Fruit fly (Drosophila melanogaster) whole organism, embryonic: Measurements from ENCODE around the gene MsrA.

Source experiments
- CG11085 ChIP-seq: fragments of 200-800 bp; sonication (Bioruptor generic); IDR thresholded peaks from 2 replicates; pipeline ENCODE4 v1.3.6; 2022; ENCODE audit warnings: missing biosample characterization, missing genetic modification characterization
- CG11093 ChIP-seq: fragments of 200-800 bp; sonication (Bioruptor generic); IDR thresholded peaks from 3 replicates; pipeline ENCODE4 v1.3.6; 2022; ENCODE audit warnings: missing biosample characterization, missing genetic modification characterization
- CG11456 ChIP-seq: fragments of 200-800 bp; sonication (Bioruptor generic); IDR thresholded peaks from 3 replicates; pipeline ENCODE4 v1.3.6; 2022; ENCODE audit warnings: missing biosample characterization, missing genetic modification characterization
- CG11504 ChIP-seq: fragments of 200-800 bp; sonication (Bioruptor generic); optimal IDR thresholded peaks from 3 replicates; lab custom pipeline; 2019; ENCODE audit warnings: missing biosample characterization, mild to moderate bottlenecking, missing genetic modification characterization, moderate library complexity
- CG13775 ChIP-seq: fragments of 200-800 bp; sonication (Bioruptor generic); optimal IDR thresholded peaks from 3 replicates; lab custom pipeline; 2017; ENCODE audit warnings: missing biosample characterization, mild to moderate bottlenecking, missing genetic modification characterization
- CG14014 ChIP-seq: fragments of 200-800 bp; sonication (Bioruptor generic); IDR thresholded peaks from 2 replicates; pipeline ENCODE4 v1.3.6; 2022; ENCODE audit warnings: missing biosample characterization, missing genetic modification characterization
- CG15269 ChIP-seq: fragments of 200-800 bp; sonication (Bioruptor generic); optimal IDR thresholded peaks from 2 replicates; lab custom pipeline; 2018; ENCODE audit warnings: missing biosample characterization, mild to moderate bottlenecking, missing genetic modification characterization, moderate library complexity
- CG15479 ChIP-seq: fragments of 200-800 bp; sonication (Bioruptor generic); optimal IDR thresholded peaks from 3 replicates; lab custom pipeline; 2019; ENCODE audit warnings: missing biosample characterization, mild to moderate bottlenecking, missing genetic modification characterization, moderate library complexity
- CG15514 ChIP-seq: fragments of 200-800 bp; sonication (Bioruptor generic); optimal IDR thresholded peaks from 3 replicates; lab custom pipeline; 2017; ENCODE audit warnings: missing biosample characterization, missing genetic modification characterization, mild to moderate bottlenecking, moderate library complexity, missing genetic modification reagents
- CG15696 ChIP-seq: fragments of 200-800 bp; sonication (Bioruptor generic); optimal IDR thresholded peaks from 2 replicates; lab custom pipeline; 2019; ENCODE audit warnings: missing biosample characterization, mild to moderate bottlenecking, missing genetic modification characterization, moderate library complexity
- CG17186 ChIP-seq: fragments of 200-800 bp; sonication (Bioruptor generic); optimal IDR thresholded peaks from 3 replicates; lab custom pipeline; 2017; ENCODE audit warnings: missing biosample characterization, missing genetic modification reagents, missing genetic modification characterization
- CG17568 ChIP-seq: fragments of 200-800 bp; sonication (Bioruptor generic); optimal IDR thresholded peaks from 2 replicates; lab custom pipeline; 2018; ENCODE audit warnings: missing biosample characterization, mild to moderate bottlenecking, missing genetic modification characterization, moderate library complexity
- CG17912 ChIP-seq: fragments of 200-800 bp; sonication (Bioruptor generic); optimal IDR thresholded peaks from 2 replicates; lab custom pipeline; 2018; ENCODE audit warnings: missing biosample characterization, mild to moderate bottlenecking, missing genetic modification characterization
- CG18764 ChIP-seq: fragments of 200-800 bp; sonication (Bioruptor generic); optimal IDR thresholded peaks from 3 replicates; lab custom pipeline; 2016; ENCODE audit warnings: missing biosample characterization, missing genetic modification characterization
- CG2678 ChIP-seq: fragments of 200-800 bp; sonication (Bioruptor generic); optimal IDR thresholded peaks from 3 replicates; lab custom pipeline; 2019; ENCODE audit warnings: missing biosample characterization, mild to moderate bottlenecking, missing genetic modification characterization, moderate library complexity
- CG2889 ChIP-seq: fragments of 200-800 bp; sonication (Bioruptor generic); IDR thresholded peaks from 3 replicates; pipeline ENCODE4 v1.3.6; 2022; ENCODE audit warnings: missing biosample characterization, missing genetic modification characterization
- CG30403 ChIP-seq: fragments of 200-800 bp; sonication (Bioruptor generic); optimal IDR thresholded peaks from 3 replicates; lab custom pipeline; 2016; ENCODE audit warnings: missing biosample characterization, missing genetic modification characterization
- CG34422 ChIP-seq: fragments of 200-800 bp; sonication (Bioruptor generic); IDR thresholded peaks from 3 replicates; pipeline ENCODE4 v1.3.6; 2022; ENCODE audit warnings: missing biosample characterization, missing genetic modification characterization
- CG4730 ChIP-seq: fragments of 200-800 bp; sonication (Bioruptor generic); IDR thresholded peaks from 2 replicates; pipeline ENCODE4 v1.3.6; 2022; ENCODE audit warnings: missing biosample characterization, missing genetic modification characterization
- CG6272 ChIP-seq: fragments of 200-800 bp; sonication (Bioruptor generic); IDR thresholded peaks from 2 replicates; pipeline ENCODE4 v1.3.6; 2022; ENCODE audit warnings: missing biosample characterization, missing genetic modification characterization
- CG6689 ChIP-seq: fragments of 200-800 bp; sonication (Bioruptor generic); IDR thresholded peaks from 2 replicates; pipeline ENCODE4 v1.3.6; 2022; ENCODE audit warnings: missing biosample characterization, missing genetic modification characterization
- CG6813 ChIP-seq: fragments of 200-800 bp; sonication (Bioruptor generic); optimal IDR thresholded peaks from 2 replicates; lab custom pipeline; 2017; ENCODE audit warnings: missing biosample characterization, missing genetic modification characterization, mild to moderate bottlenecking, moderate library complexity, missing genetic modification reagents
- CG8359 ChIP-seq: fragments of 200-800 bp; sonication (Bioruptor generic); optimal IDR thresholded peaks from 2 replicates; lab custom pipeline; 2017; ENCODE audit warnings: missing biosample characterization, mild to moderate bottlenecking, missing genetic modification characterization, borderline replicate concordance
- CG8924 ChIP-seq: fragments of 200-800 bp; optimal IDR thresholded peaks from 3 replicates; lab custom pipeline; 2019; ENCODE audit warnings: missing biosample characterization, mild to moderate bottlenecking, missing genetic modification characterization, moderate library complexity
- Camta ChIP-seq: fragments of 200-800 bp; sonication (Bioruptor generic); optimal IDR thresholded peaks from 2 replicates; lab custom pipeline; 2016; ENCODE audit warnings: missing biosample characterization, missing genetic modification characterization
- Gug ChIP-seq: fragments of 200-800 bp; sonication (Bioruptor generic); IDR thresholded peaks from 4 replicates; pipeline ENCODE4 v1.3.6; 2022; ENCODE audit warnings: missing biosample characterization, missing genetic modification characterization
- HmgD ChIP-seq: fragments of 200-800 bp; sonication (Bioruptor generic); optimal IDR thresholded peaks from 3 replicates; lab custom pipeline; 2016; ENCODE audit warnings: missing biosample characterization, missing genetic modification characterization
- Hmr ChIP-seq: fragments of 200-800 bp; sonication (Bioruptor generic); optimal IDR thresholded peaks from 3 replicates; lab custom pipeline; 2017; ENCODE audit warnings: mild to moderate bottlenecking, missing biosample characterization, missing genetic modification reagents, missing genetic modification characterization
- Med ChIP-seq: fragments of 200-800 bp; sonication (Bioruptor generic); peaks from one replicate; lab custom pipeline; 2016; ENCODE audit warnings: missing biosample characterization, missing genetic modification characterization, mild to moderate bottlenecking, inconsistent platforms, moderate library complexity
- Rfx ChIP-seq: fragments of 200-800 bp; sonication (Bioruptor generic); IDR thresholded peaks from 2 replicates; pipeline ENCODE4 v1.3.6; 2022; ENCODE audit warnings: missing biosample characterization, missing genetic modification characterization
- Rx ChIP-seq: fragments of 200-800 bp; sonication (Bioruptor generic); IDR thresholded peaks from 2 replicates; pipeline ENCODE4 v1.3.6; 2022; ENCODE audit warnings: missing biosample characterization, missing genetic modification characterization
- Trl ChIP-seq, 3 experiments: fragments of >200 bp in 2 of 3; fragments of 200-800 bp in 1 of 3; sonication (Bioruptor generic) in 1 of 3; optimal IDR thresholded peaks; 2 replicates in 1 of 3; 3 replicates in 2 of 3; lab custom pipeline; 2016 to 2017; ENCODE audit warnings: missing biosample characterization in 1 of 3, missing genetic modification characterization in 1 of 3
- ash1 ChIP-seq: fragments of 200-800 bp; sonication (Bioruptor generic); optimal IDR thresholded peaks from 2 replicates; lab custom pipeline; 2018; ENCODE audit warnings: missing biosample characterization, mild to moderate bottlenecking, missing genetic modification characterization
- bigmax ChIP-seq: fragments of 200-800 bp; sonication (Bioruptor generic); optimal IDR thresholded peaks from 2 replicates; lab custom pipeline; 2018; ENCODE audit warnings: missing biosample characterization, mild to moderate bottlenecking, missing genetic modification characterization
- cg ChIP-seq: fragments of 200-800 bp; sonication (Bioruptor generic); optimal IDR thresholded peaks from 3 replicates; lab custom pipeline; 2019; ENCODE audit warnings: missing biosample characterization, mild to moderate bottlenecking, missing genetic modification characterization, moderate library complexity
- dysf ChIP-seq: fragments of 200-800 bp; sonication (Bioruptor generic); IDR thresholded peaks from 3 replicates; pipeline ENCODE4 v1.3.6; 2022; ENCODE audit warnings: missing biosample characterization, missing genetic modification characterization
- esg ChIP-seq: fragments of 200-800 bp; sonication (Bioruptor generic); conservative IDR thresholded peaks from 2 replicates; pipeline ENCODE4 v1.3.6; 2022; ENCODE audit warnings: missing biosample characterization, missing genetic modification characterization
- hth ChIP-seq: fragments of >200 bp; optimal IDR thresholded peaks from 2 replicates; lab custom pipeline; 2017; ENCODE audit warnings: inconsistent platforms
- insv ChIP-seq, 2 experiments: fragments of 200-800 bp; sonication (Bioruptor generic); optimal IDR thresholded peaks; 3 replicates each; lab custom pipeline; 2016 to 2018; ENCODE audit warnings: missing biosample characterization in 2 of 2, missing genetic modification characterization in 2 of 2
- kah ChIP-seq: fragments of 200-800 bp; sonication (Bioruptor generic); optimal IDR thresholded peaks from 2 replicates; lab custom pipeline; 2018; ENCODE audit warnings: missing biosample characterization, mild to moderate bottlenecking, missing genetic modification characterization
- prd ChIP-seq, 3 experiments: fragments of >200 bp in 2 of 3; fragments of 200-800 bp in 1 of 3; sonication (Bioruptor generic) in 1 of 3; optimal IDR thresholded peaks in 2 of 3; IDR thresholded peaks in 1 of 3; 2 replicates in 2 of 3; 3 replicates in 1 of 3; pipeline versions ENCODE4 v1.3.6 to Lab custom; 2017 to 2022; ENCODE audit warnings: missing biosample characterization in 1 of 3, missing genetic modification characterization in 1 of 3
- so ChIP-seq: fragments of 200-800 bp; sonication (Bioruptor generic); IDR thresholded peaks from 3 replicates; pipeline ENCODE4 v1.3.6; 2022; ENCODE audit warnings: missing biosample characterization, missing genetic modification characterization
- tap ChIP-seq: fragments of 200-800 bp; optimal IDR thresholded peaks from 3 replicates; lab custom pipeline; 2019; ENCODE audit warnings: missing biosample characterization, mild to moderate bottlenecking, missing genetic modification characterization, moderate library complexity
- tin ChIP-seq: fragments of 200-800 bp; sonication (Bioruptor generic); optimal IDR thresholded peaks from 3 replicates; lab custom pipeline; 2016; ENCODE audit warnings: missing biosample characterization, missing genetic modification characterization
- tio ChIP-seq: fragments of 200-800 bp; sonication (Bioruptor generic); optimal IDR thresholded peaks from 2 replicates; lab custom pipeline; 2017; ENCODE audit warnings: missing biosample characterization, missing genetic modification characterization, inconsistent platforms
- z ChIP-seq: fragments of 200-800 bp; sonication (Bioruptor generic); IDR thresholded peaks from 3 replicates; pipeline ENCODE4 v1.3.6; 2022; ENCODE audit warnings: missing biosample characterization, missing genetic modification characterization
- zen ChIP-seq: fragments of 200-800 bp; sonication (Bioruptor generic); optimal IDR thresholded peaks from 3 replicates; lab custom pipeline; 2018; ENCODE audit warnings: missing biosample characterization, mild to moderate bottlenecking, missing genetic modification characterization, moderate library complexity

Gene MsrA

dm6 chr3L:15532368-15533030, 21.6 kb downstream of the MsrA start (continued):
- TF ChIP-seq CG2889 (GFP tag; lab: Robert Waterston, UW) (no peak), CG15269 (tag; lab: Kevin White, UChicago) (no peak), CG17568 (GFP tag; lab: Kevin White, UChicago) (no peak), CG4730 (GFP tag; lab: Robert Waterston, UW) (0 out of 2 replicates have a peak, but pooled peaks have one; percentile 31), CG11456 (GFP tag; lab: Robert Waterston, UW) (0 out of 3 replicates have a peak, but pooled peaks have one; percentile 43), CG6813 (no peak), insv (GFP tag; optimal IDR thresholded peaks at IDR 0.05; lab: Kevin White, UChicago) (no peak), CG11093 (no peak), CG17186 (GFP tag; lab: Kevin White, UChicago) (no peak), CG11085 (no peak), Gug (GFP tag; lab: Robert Waterston, UW) (peak; percentile 21; the same call in 1 of the 4 replicates), CG34422 (GFP tag; lab: Robert Waterston, UW) (peak; percentile 16; the same call in 1 of the 3 replicates), so (0 out of 3 replicates have a peak, but pooled peaks have one; percentile 25)
- TF ChIP-seq, all 482 proteins: peak for 169

- TF ChIP-seq CG14014 (GFP tag; lab: Robert Waterston, UW), result no peak
- TF ChIP-seq cg (GFP tag; lab: Kevin White, UChicago), result no peak
- no peak for TF ChIP-seq CG15514 (GFP tag; lab: Kevin White, UChicago)
- TF ChIP-seq Hmr (GFP tag; lab: Kevin White, UChicago), result no peak
- TF ChIP-seq CG8924 (tag; lab: Kevin White, UChicago), result peak; percentile 43
- no peak for TF ChIP-seq prd (optimal IDR thresholded peaks at IDR 0.05; lab: Kevin White, UChicago)
- 0 out of 3 replicates have a peak, but pooled peaks have one; percentile 17 for TF ChIP-seq prd (GFP tag; IDR thresholded peaks at IDR 0.05; lab: Robert Waterston, UW)
- no peak for TF ChIP-seq tin (GFP tag; lab: Kevin White, UChicago)
- TF ChIP-seq zen (tag; lab: Kevin White, UChicago), result peak; percentile 1
- peak; percentile 43 for TF ChIP-seq tap (tag; lab: Kevin White, UChicago)
- TF ChIP-seq hth (lab: Kevin White, UChicago), result no peak
- TF ChIP-seq CG15479 (GFP tag; lab: Kevin White, UChicago), result no peak
- no peak for TF ChIP-seq tio (GFP tag; lab: Kevin White, UChicago)
- TF ChIP-seq kah (GFP tag; lab: Kevin White, UChicago), result no peak
- TF ChIP-seq CG8359 (GFP tag; lab: Kevin White, UChicago), result no peak
- peak; percentile 18 for TF ChIP-seq CG15696 (tag; lab: Kevin White, UChicago)
- TF ChIP-seq CG11504 (tag; lab: Kevin White, UChicago), result peak; percentile 59
- TF ChIP-seq CG18764 (GFP tag; lab: Kevin White, UChicago), result no peak
- no peak for TF ChIP-seq CG17912 (GFP tag; lab: Kevin White, UChicago)
- TF ChIP-seq bigmax, result no peak
- TF ChIP-seq z (GFP tag; lab: Robert Waterston, UW), result no peak
- no peak for TF ChIP-seq Camta (GFP tag; lab: Kevin White, UChicago)
- peak; percentile 35 for TF ChIP-seq Rx (GFP tag; lab: Robert Waterston, UW)
- TF ChIP-seq CG6272 (GFP tag; lab: Robert Waterston, UW), result no peak
- peak; percentile 53 for TF ChIP-seq dysf (GFP tag; lab: Robert Waterston, UW)
- peak; percentile 11 to 17 for TF ChIP-seq Trl (optimal IDR thresholded peaks at IDR 0.05; lab: Kevin White, UChicago)
- peak; percentile 56 for TF ChIP-seq Trl (GFP tag; optimal IDR thresholded peaks at IDR 0.05; lab: Kevin White, UChicago)
- peak; percentile 43 for TF ChIP-seq Rfx (GFP tag; lab: Robert Waterston, UW)
- TF ChIP-seq HmgD (GFP tag; lab: Kevin White, UChicago), result no peak
- peak; percentile 45 for TF ChIP-seq CG30403 (GFP tag; lab: Kevin White, UChicago)
- peak; percentile 18; the same call in 1 of the 2 replicates for TF ChIP-seq esg (GFP tag; lab: Robert Waterston, UW)
- no peak for TF ChIP-seq ash1 (GFP tag; lab: Kevin White, UChicago)
- peak; percentile 44 for TF ChIP-seq CG2678 (tag; lab: Kevin White, UChicago)
- TF ChIP-seq CG13775 (GFP tag; lab: Kevin White, UChicago), result no peak
- TF ChIP-seq CG6689 (GFP tag; lab: Robert Waterston, UW), result no peak
- peak; percentile 86 for TF ChIP-seq Med
Observed at dm6 chr3L:15533402-15534129, 22.7 kb downstream of the MsrA start.
